Fruit fly (Drosophila melanogaster) whole organism, embryonic: ENCODE results near the gene dj-1beta.

Experiments used
- BEAF-32 ChIP-seq: fragments of 200-800 bp; sonication (Bioruptor generic); optimal IDR thresholded peaks from 3 replicates; lab custom pipeline; 2017; ENCODE audit warnings: missing biosample characterization, missing genetic modification characterization, mild to moderate bottlenecking, moderate library complexity, missing genetic modification reagents
- C15 ChIP-seq: fragments of 200-800 bp; sonication (Bioruptor generic); IDR thresholded peaks from 3 replicates; pipeline ENCODE4 v1.3.6; 2022; ENCODE audit warnings: missing biosample characterization, missing genetic modification characterization
- CG10543 ChIP-seq: fragments of 200-800 bp; sonication (Bioruptor generic); optimal IDR thresholded peaks from 3 replicates; lab custom pipeline; 2017; ENCODE audit warnings: missing biosample characterization, mild to moderate bottlenecking, missing genetic modification characterization, moderate library complexity
- CG11456 ChIP-seq: fragments of 200-800 bp; sonication (Bioruptor generic); IDR thresholded peaks from 3 replicates; pipeline ENCODE4 v1.3.6; 2022; ENCODE audit warnings: missing biosample characterization, missing genetic modification characterization
- CG12071 ChIP-seq: fragments of 200-800 bp; sonication (Bioruptor generic); optimal IDR thresholded peaks from 3 replicates; lab custom pipeline; 2018; ENCODE audit warnings: missing biosample characterization, mild to moderate bottlenecking, missing genetic modification characterization
- CG3838 ChIP-seq: fragments of 200-800 bp; sonication (Bioruptor generic); optimal IDR thresholded peaks from 3 replicates; lab custom pipeline; 2016; ENCODE audit warnings: missing biosample characterization, missing genetic modification characterization
- CG8765 ChIP-seq: fragments of 200-800 bp; sonication (Bioruptor generic); IDR thresholded peaks from 2 replicates; pipeline ENCODE4 v1.3.6; 2022; ENCODE audit warnings: missing biosample characterization, missing genetic modification characterization
- NK7.1 ChIP-seq: fragments of 200-800 bp; sonication (Bioruptor generic); optimal IDR thresholded peaks from 3 replicates; lab custom pipeline; 2016; ENCODE audit warnings: missing biosample characterization, missing genetic modification characterization
- Nf-YA ChIP-seq: fragments of 200-800 bp; sonication (Bioruptor generic); IDR thresholded peaks from 2 replicates; pipeline ENCODE4 v1.3.6; 2022; ENCODE audit warnings: missing biosample characterization, missing genetic modification characterization
- Nf-YC ChIP-seq: fragments of 200-800 bp; optimal IDR thresholded peaks from 3 replicates; lab custom pipeline; 2019; ENCODE audit warnings: missing biosample characterization, mild to moderate bottlenecking, missing genetic modification characterization, moderate library complexity
- Ravus ChIP-seq: fragments of 200-800 bp; sonication (Bioruptor generic); IDR thresholded peaks from 2 replicates; pipeline ENCODE4 v1.3.6; 2022; ENCODE audit warnings: missing biosample characterization, missing genetic modification characterization
- ato ChIP-seq: fragments of 200-800 bp; sonication (Bioruptor generic); IDR thresholded peaks from 2 replicates; pipeline ENCODE4 v1.3.6; 2022; ENCODE audit warnings: missing biosample characterization, missing genetic modification characterization; ENCODE audit not compliant: partially characterized antibody
- nerfin-1 ChIP-seq: fragments of 200-800 bp; sonication (Bioruptor generic); optimal IDR thresholded peaks from 3 replicates; lab custom pipeline; 2019; ENCODE audit warnings: missing biosample characterization, mild to moderate bottlenecking, missing genetic modification characterization, moderate library complexity

DNA sequence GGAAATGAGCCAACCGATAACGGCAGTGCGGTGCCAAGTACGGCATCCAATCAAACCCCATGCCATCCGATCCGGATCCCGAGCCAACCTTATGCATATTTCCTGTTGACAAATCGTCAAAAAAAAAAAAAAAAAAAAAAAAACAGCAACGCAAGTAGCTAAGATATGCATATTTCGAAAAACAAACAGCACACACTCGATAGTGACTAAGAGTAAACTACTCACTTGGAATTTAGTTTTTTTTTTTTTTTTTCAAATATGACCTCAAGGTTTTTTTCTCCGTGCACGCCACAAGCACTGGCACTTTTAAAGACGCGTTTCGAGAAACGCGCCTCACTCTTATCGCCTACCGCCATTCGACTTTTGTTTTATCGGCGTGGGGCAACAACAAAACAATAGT, 31.7 kb upstream of the dj-1beta start:
- no peak for TF ChIP-seq C15 (GFP tag; lab: Robert Waterston, UW)
- no peak for TF ChIP-seq Nf-YA
- TF ChIP-seq Nf-YC (tag; lab: Kevin White, UChicago) = no peak
- TF ChIP-seq CG11456 = no peak
- TF ChIP-seq BEAF-32 (GFP tag; lab: Kevin White, UChicago) = no peak
- TF ChIP-seq CG3838 (GFP tag; lab: Kevin White, UChicago) = no peak
- no peak for TF ChIP-seq NK7.1 (GFP tag; lab: Kevin White, UChicago)
- TF ChIP-seq Ravus = no peak
- TF ChIP-seq nerfin-1 (tag; lab: Kevin White, UChicago) = no peak
- TF ChIP-seq CG12071 (GFP tag; lab: Kevin White, UChicago) = no peak
- TF ChIP-seq ato = no peak
- no peak for TF ChIP-seq CG8765
- no peak for TF ChIP-seq CG10543
